Fruit fly (Drosophila melanogaster): ENCODE measurements around the gene CG3097.

- no peak for TF ChIP-seq vri (GFP tag; optimal IDR thresholded peaks at IDR 0.05)
- no peak for TF ChIP-seq CG6808 (GFP tag; optimal IDR thresholded peaks at IDR 0.05)
- no peak for TF ChIP-seq achi (GFP tag; optimal IDR thresholded peaks at IDR 0.05)
- no peak for TF ChIP-seq CG1621 (tag; optimal IDR thresholded peaks at IDR 0.05)
- no peak for TF ChIP-seq CG8319 (GFP tag; optimal IDR thresholded peaks at IDR 0.05)
- no peak for TF ChIP-seq Ets96B (tag; optimal IDR thresholded peaks at IDR 0.05)
- TF ChIP-seq Hr4 (GFP tag; optimal IDR thresholded peaks at IDR 0.05), result no peak
- no peak for TF ChIP-seq CG10631 (GFP tag; optimal IDR thresholded peaks at IDR 0.05)
- TF ChIP-seq dac (GFP tag; optimal IDR thresholded peaks at IDR 0.05), result no peak
- no peak for TF ChIP-seq CG9139 (GFP tag; optimal IDR thresholded peaks at IDR 0.05)
- no peak for TF ChIP-seq Blimp-1 (GFP tag; optimal IDR thresholded peaks at IDR 0.05)
- TF ChIP-seq esn (GFP tag; optimal IDR thresholded peaks at IDR 0.05), result no peak
Measured at dm6 chrX:5723577-5723976, 47.0 kb downstream of the CG3097 start.
